Worm (Caenorhabditis elegans): Measurements from ENCODE around the gene C04F5.2.

Gene C04F5.2

ce11 chrV:5132441-5132840 is 35.5 kb upstream of the C04F5.2 start, which contains the start of gene F14F9.4:
F14F9.4 (plus strand) TSS chrV:5132741.
- TF ChIP-seq madf-6 (GFP tag; IDR thresholded peaks at IDR 0.05) (no peak), ceh-100 (GFP tag; IDR thresholded peaks at IDR 0.05) (no peak), lin-26 (GFP tag; IDR thresholded peaks at IDR 0.05) (no peak), ztf-26 (tag; optimal IDR thresholded peaks at IDR 0.05) (no peak), F37B4.10 (GFP tag; IDR thresholded peaks at IDR 0.05) (no peak), hlh-26 (GFP tag; conservative IDR thresholded peaks at IDR 0.05) (no peak), hrde-1 (tag; optimal IDR thresholded peaks at IDR 0.05; ENCODE audit: borderline replicate concordance) (no peak), bed-1 (GFP tag; IDR thresholded peaks at IDR 0.05) (no peak), unc-62 (GFP tag; optimal IDR thresholded peaks at IDR 0.05) (no peak), mcd-1 (GFP tag; IDR thresholded peaks at IDR 0.05) (no peak), sea-2 (GFP tag; IDR thresholded peaks at IDR 0.05) (no peak), B0261.1 (tag; optimal IDR thresholded peaks at IDR 0.05) (no peak), F55B11.4 (tag; optimal IDR thresholded peaks at IDR 0.05; ENCODE audit: borderline replicate concordance, insufficient read depth) (no peak), zfh-2 (GFP tag; conservative IDR thresholded peaks at IDR 0.05) (no peak), somi-1 (GFP tag; optimal IDR thresholded peaks at IDR 0.05) (no peak), ceh-79 (tag; optimal IDR thresholded peaks at IDR 0.05) (no peak), rpc-1 (optimal IDR thresholded peaks at IDR 0.05) (no peak), rpc-1 (tag; optimal IDR thresholded peaks at IDR 0.05) (no peak), F23B12.7 (tag; optimal IDR thresholded peaks at IDR 0.05; ENCODE audit: insufficient read depth) (no peak), nhr-27 (tag; optimal IDR thresholded peaks at IDR 0.05) (no peak), attf-5 (GFP tag; optimal IDR thresholded peaks at IDR 0.05) (no peak)

ce11 chrV:5131380-5131779 is 34.4 kb upstream of the C04F5.2 start:
- TF ChIP-seq C17E4.6 (GFP tag; IDR thresholded peaks at IDR 0.05), result no peak
- no peak for TF ChIP-seq ztf-22 (GFP tag; optimal IDR thresholded peaks at IDR 0.05)
- TF ChIP-seq sptf-2 (GFP tag; optimal IDR thresholded peaks at IDR 0.05), result no peak
- no peak for TF ChIP-seq madf-8 (GFP tag; conservative IDR thresholded peaks at IDR 0.05)
- TF ChIP-seq rec-8 (tag; optimal IDR thresholded peaks at IDR 0.05), result no peak
- no peak for TF ChIP-seq ceh-100 (GFP tag; IDR thresholded peaks at IDR 0.05)
- TF ChIP-seq mes-4 (tag; optimal IDR thresholded peaks at IDR 0.05), result no peak
- no peak for TF ChIP-seq zfh-2 (GFP tag; conservative IDR thresholded peaks at IDR 0.05)
- TF ChIP-seq cebp-1 (GFP tag; IDR thresholded peaks at IDR 0.05), result peak; percentile 97
- peak; percentile 99 for TF ChIP-seq cebp-1 (tag; optimal IDR thresholded peaks at IDR 0.05)
- no peak for TF ChIP-seq Y53G8AR.9 (GFP tag; conservative IDR thresholded peaks at IDR 0.05)
- no peak for TF ChIP-seq athp-1 (tag; optimal IDR thresholded peaks at IDR 0.05)
- TF ChIP-seq ceh-40 (GFP tag; IDR thresholded peaks at IDR 0.05), result no peak
- peak; percentile 44 for TF ChIP-seq attf-5 (GFP tag; optimal IDR thresholded peaks at IDR 0.05)
- TF ChIP-seq nfya-1 (tag; optimal IDR thresholded peaks at IDR 0.05; ENCODE audit: borderline replicate concordance, insufficient read depth), result no peak
- TF ChIP-seq bed-2 (GFP tag; IDR thresholded peaks at IDR 0.05), result no peak
- no peak for TF ChIP-seq snpc-1.3 (tag; optimal IDR thresholded peaks at IDR 0.05; ENCODE audit: insufficient read depth)

- TF ChIP-seq ceh-100 (GFP tag; IDR thresholded peaks at IDR 0.05) (no peak), ceh-79 (tag; optimal IDR thresholded peaks at IDR 0.05) (no peak), nhr-90 (tag; optimal IDR thresholded peaks at IDR 0.05) (no peak), lin-35 (GFP tag; optimal IDR thresholded peaks at IDR 0.05) (no peak), akir-1 (GFP tag; optimal IDR thresholded peaks at IDR 0.05) (no peak), efl-1 (GFP tag; optimal IDR thresholded peaks at IDR 0.05) (no peak)
These were observed 33.1 kb upstream of the C04F5.2 start, which contains the start of gene F14F9.8 for ce11 chrV:5130018-5130417. F14F9.8 (plus strand) TSS chrV:5130318.
